Worm (Caenorhabditis elegans) whole organism, young adult: ENCODE data around the gene Y69E1A.5.

Source experiments
- B0019.2 ChIP-seq: fragments of 200-800 bp; sonication (Bioruptor generic); conservative IDR thresholded peaks from 2 replicates; pipeline ENCODE4 v1.3.6; 2022; ENCODE audit warnings: missing genetic modification reagents, missing genetic modification characterization, missing compliant biosample characterization
- C06A6.2 ChIP-seq: fragments of 200-800 bp; sonication (Bioruptor generic); conservative IDR thresholded peaks from 2 replicates; pipeline ENCODE4 v1.3.6; 2022; ENCODE audit warnings: missing genetic modification characterization, missing compliant biosample characterization
- F10E7.11 ChIP-seq: sonication (generic microtip); optimal IDR thresholded peaks from 2 replicates; lab custom pipeline; 2017; ENCODE audit warnings: mild to moderate bottlenecking, missing genetic modification characterization, moderate library complexity, missing compliant biosample characterization
- F22D6.2 ChIP-seq: sonication (generic microtip); optimal IDR thresholded peaks from 2 replicates; lab custom pipeline; 2016; ENCODE audit warnings: mild to moderate bottlenecking, missing genetic modification characterization, missing compliant biosample characterization
- F57C9.4 ChIP-seq: sonication (generic microtip); optimal IDR thresholded peaks from 2 replicates; lab custom pipeline; 2017; ENCODE audit warnings: mild to moderate bottlenecking, missing genetic modification characterization, missing compliant biosample characterization
- T26A5.8 ChIP-seq: sonication (generic microtip); optimal IDR thresholded peaks from 2 replicates; lab custom pipeline; 2016; ENCODE audit warnings: missing genetic modification characterization, missing compliant biosample characterization
- Y53F4B.3 ChIP-seq: fragments of 200-800 bp; sonication (Bioruptor generic); IDR thresholded peaks from 2 replicates; pipeline ENCODE4 v1.3.6; 2022; ENCODE audit warnings: missing genetic modification reagents, missing genetic modification characterization, missing compliant biosample characterization
- aptf-2 ChIP-seq: fragments of 200-800 bp; sonication (Bioruptor generic); conservative IDR thresholded peaks from 2 replicates; pipeline ENCODE4 v1.3.6; 2022; ENCODE audit warnings: missing genetic modification reagents, missing genetic modification characterization, missing compliant biosample characterization
- athp-1 ChIP-seq: sonication (generic microtip); optimal IDR thresholded peaks from 2 replicates; lab custom pipeline; 2017; ENCODE audit warnings: mild to moderate bottlenecking, missing genetic modification characterization, missing compliant biosample characterization
- bed-2 ChIP-seq: fragments of 200-800 bp; sonication (Bioruptor generic); IDR thresholded peaks from 2 replicates; pipeline ENCODE4 v1.3.6; 2022; ENCODE audit warnings: missing genetic modification reagents, missing genetic modification characterization, missing compliant biosample characterization
- cebp-1 ChIP-seq, 2 experiments: fragments of 200-800 bp in 1 of 2; sonication (Bioruptor generic) in 1 of 2; sonication (generic microtip) in 1 of 2; IDR thresholded peaks in 1 of 2; optimal IDR thresholded peaks in 1 of 2; 2 replicates each; pipeline versions ENCODE4 v1.3.6 to Lab custom; 2017 to 2022; ENCODE audit warnings: missing compliant biosample characterization in 2 of 2, missing genetic modification characterization in 2 of 2, mild to moderate bottlenecking in 1 of 2, missing genetic modification reagents in 1 of 2, moderate library complexity in 1 of 2
- die-1 ChIP-seq: sonication (generic microtip); optimal IDR thresholded peaks from 2 replicates; lab custom pipeline; 2016; ENCODE audit warnings: missing genotype, mild to moderate bottlenecking, missing genetic modification characterization, missing compliant biosample characterization
- dpff-1 ChIP-seq: sonication (generic microtip); optimal IDR thresholded peaks from 2 replicates; lab custom pipeline; 2017; ENCODE audit warnings: mild to moderate bottlenecking, missing genetic modification characterization, missing compliant biosample characterization
- ekl-4 ChIP-seq: fragments of 200-800 bp; sonication (Bioruptor generic); IDR thresholded peaks from 2 replicates; pipeline ENCODE4 v1.3.6; 2022; ENCODE audit warnings: missing genetic modification reagents, missing genetic modification characterization, missing compliant biosample characterization
- fkh-3 ChIP-seq: sonication (generic microtip); optimal IDR thresholded peaks from 2 replicates; lab custom pipeline; 2016; ENCODE audit warnings: mild to moderate bottlenecking, missing genetic modification characterization, missing compliant biosample characterization
- hmg-1.2 ChIP-seq: fragments of 200-800 bp; sonication (Bioruptor generic); IDR thresholded peaks from 2 replicates; pipeline ENCODE4 v1.3.6; 2022; ENCODE audit warnings: missing genetic modification reagents, missing genetic modification characterization, missing compliant biosample characterization
- hrde-1 ChIP-seq: sonication (generic microtip); optimal IDR thresholded peaks from 2 replicates; lab custom pipeline; 2016; ENCODE audit warnings: missing genetic modification characterization, mild to moderate bottlenecking, missing compliant biosample characterization, moderate library complexity, missing genotype, missing genetic modification reagents, borderline replicate concordance
- let-526 ChIP-seq: fragments of 200-800 bp; sonication (Bioruptor generic); IDR thresholded peaks from 2 replicates; pipeline ENCODE4 v1.3.6; 2022; ENCODE audit warnings: missing genetic modification reagents, missing genetic modification characterization, missing compliant biosample characterization
- lin-26 ChIP-seq: fragments of 200-800 bp; sonication (Bioruptor generic); IDR thresholded peaks from 2 replicates; pipeline ENCODE4 v1.3.6; 2022; ENCODE audit warnings: missing genetic modification reagents, missing genetic modification characterization, missing compliant biosample characterization
- lin-40 ChIP-seq: sonication (generic microtip); optimal IDR thresholded peaks from 2 replicates; lab custom pipeline; 2016; ENCODE audit warnings: missing genetic modification characterization, mild to moderate bottlenecking, missing compliant biosample characterization, missing genotype, missing genetic modification reagents
- lin-54 ChIP-seq: fragments of 200-800 bp; sonication (Bioruptor generic); optimal IDR thresholded peaks from 2 replicates; lab custom pipeline; 2018; ENCODE audit warnings: mild to moderate bottlenecking, missing genetic modification characterization, missing compliant biosample characterization
- lir-1 ChIP-seq: fragments of 200-800 bp; sonication (Bioruptor generic); conservative IDR thresholded peaks from 2 replicates; pipeline ENCODE4 v1.3.6; 2022; ENCODE audit warnings: missing genetic modification reagents, missing genetic modification characterization, missing compliant biosample characterization
- madf-6 ChIP-seq: fragments of 200-800 bp; sonication (Bioruptor generic); IDR thresholded peaks from 2 replicates; pipeline ENCODE4 v1.3.6; 2022; ENCODE audit warnings: missing genetic modification reagents, missing genetic modification characterization, missing compliant biosample characterization
- mcd-1 ChIP-seq: fragments of 200-800 bp; sonication (Bioruptor generic); IDR thresholded peaks from 2 replicates; pipeline ENCODE4 v1.3.6; 2022; ENCODE audit warnings: missing genetic modification reagents, missing genetic modification characterization, missing compliant biosample characterization
- nhr-120 ChIP-seq: fragments of 200-800 bp; sonication (Bioruptor generic); IDR thresholded peaks from 2 replicates; pipeline ENCODE4 v1.3.6; 2022; ENCODE audit warnings: missing genetic modification characterization, missing compliant biosample characterization
- nhr-179 ChIP-seq: sonication (generic microtip); optimal IDR thresholded peaks from 2 replicates; lab custom pipeline; 2016; ENCODE audit warnings: mild to moderate bottlenecking, missing genetic modification characterization, missing compliant biosample characterization
- nhr-80 ChIP-seq: sonication (generic microtip); optimal IDR thresholded peaks from 2 replicates; lab custom pipeline; 2016; ENCODE audit warnings: missing genetic modification characterization, missing compliant biosample characterization
- rec-8 ChIP-seq, 2 experiments: sonication (generic microtip); optimal IDR thresholded peaks; 2 replicates each; lab custom pipeline; 2016; ENCODE audit warnings: mild to moderate bottlenecking in 2 of 2, missing genetic modification characterization in 2 of 2, missing genetic modification reagents in 2 of 2, missing genotype in 2 of 2, missing biosample characterization in 1 of 2, missing compliant biosample characterization in 1 of 2, moderate library complexity in 1 of 2
- rpc-1 ChIP-seq, 2 experiments: fragments of 150-350 bp in 1 of 2; sonication (generic microtip) in 1 of 2; optimal IDR thresholded peaks; 2 replicates each; lab custom pipeline; 2014 to 2018; ENCODE audit warnings: missing biosample characterization in 1 of 2, missing genetic modification characterization in 1 of 2, missing genetic modification reagents in 1 of 2, missing genotype in 1 of 2
- snpc-1.3 ChIP-seq: sonication (generic microtip); optimal IDR thresholded peaks from 2 replicates; lab custom pipeline; 2017; ENCODE audit warnings: missing genetic modification characterization, mild to moderate bottlenecking, missing compliant biosample characterization, antibody characterized with exemption, moderate library complexity, missing genotype, missing genetic modification reagents; ENCODE audit not compliant: insufficient read depth
- somi-1 ChIP-seq: fragments of 200-800 bp; sonication (Bioruptor generic); optimal IDR thresholded peaks from 2 replicates; lab custom pipeline; 2018; ENCODE audit warnings: mild to moderate bottlenecking, missing genetic modification characterization, missing compliant biosample characterization
- sptf-2 ChIP-seq: fragments of 200-800 bp; sonication (Bioruptor generic); optimal IDR thresholded peaks from 2 replicates; lab custom pipeline; 2018; ENCODE audit warnings: mild to moderate bottlenecking, missing genetic modification characterization, missing compliant biosample characterization
- tbx-9 ChIP-seq: sonication (generic microtip); optimal IDR thresholded peaks from 2 replicates; lab custom pipeline; 2016; ENCODE audit warnings: borderline replicate concordance, missing genetic modification characterization, inconsistent platforms, missing compliant biosample characterization
- tlf-1 ChIP-seq: fragments of 200-800 bp; sonication (Bioruptor generic); optimal IDR thresholded peaks from 2 replicates; lab custom pipeline; 2018; ENCODE audit warnings: mild to moderate bottlenecking, missing genetic modification characterization, missing compliant biosample characterization
- unc-130 ChIP-seq: sonication (generic microtip); optimal IDR thresholded peaks from 2 replicates; lab custom pipeline; 2016; ENCODE audit warnings: missing genetic modification reagents, missing genetic modification characterization, missing compliant biosample characterization
- zfh-2 ChIP-seq: fragments of 200-800 bp; sonication (Bioruptor generic); conservative IDR thresholded peaks from 2 replicates; pipeline ENCODE4 v1.3.6; 2022; ENCODE audit warnings: missing genetic modification reagents, missing genetic modification characterization, missing compliant biosample characterization
- ztf-26 ChIP-seq: sonication (generic microtip); optimal IDR thresholded peaks from 2 replicates; lab custom pipeline; 2017; ENCODE audit warnings: missing genetic modification characterization, missing compliant biosample characterization
- ztf-6 ChIP-seq: fragments of 200-800 bp; sonication (Bioruptor generic); IDR thresholded peaks from 2 replicates; pipeline ENCODE4 v1.3.6; 2022; ENCODE audit warnings: missing genetic modification reagents, missing genetic modification characterization, missing compliant biosample characterization

Gene Y69E1A.5

ce11 chrIV:10957583-10958229 lies at the start of gene Y69E1A.5:
TSS of gene Y69E1A.5 (minus strand) at chrIV:10957655.
- no peak for TF ChIP-seq athp-1 (tag; lab: Kevin White, UChicago)

ce11 chrIV:11006868-11007267 lies 49.4 kb upstream of the Y69E1A.5 start:
- TF ChIP-seq nhr-179 (no peak), zfh-2 (GFP tag; lab: Robert Waterston, UW) (no peak), Y53F4B.3 (GFP tag; lab: Robert Waterston, UW) (no peak), tlf-1 (GFP tag; lab: Kevin White, UChicago) (no peak), mcd-1 (GFP tag; lab: Robert Waterston, UW) (no peak), madf-6 (GFP tag; lab: Robert Waterston, UW) (no peak), T26A5.8 (tag; lab: Kevin White, UChicago) (no peak), tbx-9 (tag; lab: Kevin White, UChicago) (no peak), lin-40 (tag; lab: Kevin White, UChicago) (no peak), sptf-2 (GFP tag; lab: Kevin White, UChicago) (no peak)

ce11 chrIV:11006383-11006782 lies 48.9 kb upstream of the Y69E1A.5 start:
- peak; percentile 76 for TF ChIP-seq cebp-1 (GFP tag; IDR thresholded peaks at IDR 0.05; lab: Robert Waterston, UW)
- TF ChIP-seq cebp-1 (tag; optimal IDR thresholded peaks at IDR 0.05; lab: Kevin White, UChicago), result peak; percentile 94
- no peak for TF ChIP-seq lir-1 (GFP tag; lab: Robert Waterston, UW)
- no peak for TF ChIP-seq C06A6.2

DNA sequence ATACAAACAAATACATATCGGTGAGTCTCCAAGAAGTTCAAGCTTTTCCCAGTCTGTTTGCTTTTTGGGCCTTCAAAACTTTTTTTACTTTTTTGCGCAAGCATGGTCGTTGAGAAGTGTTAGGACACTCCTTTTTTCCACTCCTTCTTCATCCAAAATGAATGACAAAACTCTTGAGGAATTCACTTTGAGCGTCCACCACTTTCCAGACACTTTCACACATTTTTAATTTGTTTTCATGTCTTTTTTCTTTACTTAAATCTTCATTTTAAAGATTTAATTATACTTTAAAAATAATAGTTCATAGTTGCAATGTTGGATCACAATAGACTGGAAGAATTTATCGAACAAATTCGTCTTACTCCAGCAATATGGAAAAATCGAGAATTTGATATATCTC lies 46.8 kb upstream of the Y69E1A.5 start, which contains the start of gene F13H10.1:
TSS of gene F13H10.1 (plus strand) at position 301 of the 400 bp plus-strand sequence.
- TF ChIP-seq bed-2 (GFP tag; lab: Robert Waterston, UW) (no peak), Y53F4B.3 (GFP tag; lab: Robert Waterston, UW) (no peak), snpc-1.3 (no peak), die-1 (tag; lab: Kevin White, UChicago) (no peak), tbx-9 (tag; lab: Kevin White, UChicago) (no peak), somi-1 (no peak), fkh-3 (tag; lab: Kevin White, UChicago) (no peak), madf-6 (GFP tag; lab: Robert Waterston, UW) (no peak)

DNA sequence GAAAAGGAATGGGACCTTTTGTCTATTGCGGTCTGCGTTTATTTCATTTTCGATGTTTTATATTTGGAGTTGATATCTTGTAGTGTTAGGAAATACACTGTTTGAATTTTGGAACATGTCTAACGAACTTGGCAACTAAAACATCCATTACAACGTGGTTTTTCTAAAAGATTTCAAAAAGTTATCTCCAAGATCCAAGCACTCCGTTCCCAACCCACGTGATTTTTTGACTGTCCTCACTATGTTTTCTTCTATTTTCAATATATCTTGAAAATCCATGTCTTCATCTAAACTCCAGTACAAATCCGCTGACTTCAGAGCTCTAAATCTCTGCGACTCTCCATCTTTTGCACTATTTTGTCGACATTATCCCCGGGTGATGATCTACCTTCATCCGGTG lies 44.2 kb upstream of the Y69E1A.5 start, which contains the start of gene F13H10.9:
TSS of gene F13H10.9 (plus strand) at position 301 of the 400 bp plus-strand sequence.
- no peak for TF ChIP-seq ztf-26 (tag; lab: Kevin White, UChicago)
- TF ChIP-seq fkh-3 (tag; lab: Kevin White, UChicago), result no peak
- no peak for TF ChIP-seq nhr-120 (GFP tag; lab: Robert Waterston, UW)
- TF ChIP-seq ekl-4, result no peak
- no peak for TF ChIP-seq ztf-6 (GFP tag; lab: Robert Waterston, UW)
- no peak for TF ChIP-seq lin-26 (GFP tag; lab: Robert Waterston, UW)
- TF ChIP-seq F57C9.4 (tag; lab: Kevin White, UChicago), result no peak
- TF ChIP-seq unc-130 (GFP tag; lab: Kevin White, UChicago), result no peak
- no peak for TF ChIP-seq F22D6.2 (tag; lab: Kevin White, UChicago)

- TF ChIP-seq somi-1 (no peak), die-1 (tag; lab: Kevin White, UChicago) (no peak), rpc-1 (optimal IDR thresholded peaks at IDR 0.05; lab: Kevin White, UChicago) (no peak), rpc-1 (tag; optimal IDR thresholded peaks at IDR 0.05; lab: Kevin White, UChicago) (no peak), tlf-1 (GFP tag; lab: Kevin White, UChicago) (no peak), F57C9.4 (tag; lab: Kevin White, UChicago) (no peak), let-526 (GFP tag; lab: Robert Waterston, UW) (no peak), hmg-1.2 (GFP tag; lab: Robert Waterston, UW) (no peak), F10E7.11 (tag; lab: Kevin White, UChicago) (no peak), rec-8 (tag; optimal IDR thresholded peaks at IDR 0.05; lab: Kevin White, UChicago) (no peak), lin-54 (GFP tag; lab: Kevin White, UChicago) (no peak), B0019.2 (GFP tag; lab: Robert Waterston, UW) (no peak), dpff-1 (no peak), aptf-2 (GFP tag; lab: Robert Waterston, UW) (no peak), nhr-80 (no peak), hrde-1 (tag; lab: Kevin White, UChicago) (no peak)
Measured at ce11 chrIV:10990699-10991098, 33.2 kb upstream of the Y69E1A.5 start, which contains the start of gene F13H10.5. TSS of gene F13H10.5 (plus strand) at chrIV:10990999.
